Worm (Caenorhabditis elegans): ENCODE measurements around the gene mec-14.

- TF ChIP-seq lin-13 (GFP tag; optimal IDR thresholded peaks at IDR 0.05) = peak; percentile 91
- TF ChIP-seq lsy-2 (tag; optimal IDR thresholded peaks at IDR 0.05) = peak; percentile 84 to 93
- peak; percentile 66 for TF ChIP-seq fos-1 (tag; optimal IDR thresholded peaks at IDR 0.05)
- no peak for TF ChIP-seq ceh-82 (tag; optimal IDR thresholded peaks at IDR 0.05)
- peak in 1 of 2 experiments; percentile 17 for TF ChIP-seq mdl-1 (tag; optimal IDR thresholded peaks at IDR 0.05)
- no peak for TF ChIP-seq aly-2 (tag; optimal IDR thresholded peaks at IDR 0.05)
- TF ChIP-seq nhr-10 (tag; optimal IDR thresholded peaks at IDR 0.05) = no peak
- no peak for TF ChIP-seq nhr-23 (tag; optimal IDR thresholded peaks at IDR 0.05)
- peak; percentile 38 for TF ChIP-seq zag-1 (tag; optimal IDR thresholded peaks at IDR 0.05)
Observed at ce11 chrIII:7189581-7190128, 3.1 kb downstream of the mec-14 start, which contains the start of gene rps-21.
